Fruit fly (Drosophila melanogaster) whole organism, embryonic: ENCODE measurements around the gene twe.
A peak's percentile ranks its signal among the peaks of the same experiment; 100 is the strongest.

Experiments
- CG1024 ChIP-seq: fragments of 200-800 bp; sonication (Bioruptor generic); IDR thresholded peaks from 2 replicates; pipeline ENCODE4 v1.3.6; 2022; ENCODE audit warnings: missing biosample characterization, missing genetic modification characterization
- CG10274 ChIP-seq: fragments of 200-800 bp; sonication (Bioruptor generic); optimal IDR thresholded peaks from 3 replicates; lab custom pipeline; 2017; ENCODE audit warnings: missing biosample characterization, mild to moderate bottlenecking, missing genetic modification characterization
- CG30020 ChIP-seq: fragments of 200-800 bp; optimal IDR thresholded peaks from 2 replicates; lab custom pipeline; 2019; ENCODE audit warnings: missing biosample characterization, mild to moderate bottlenecking, missing genetic modification characterization, moderate library complexity
- CG3163 ChIP-seq: fragments of 200-800 bp; sonication (Bioruptor generic); optimal IDR thresholded peaks from 3 replicates; lab custom pipeline; 2016; ENCODE audit warnings: missing biosample characterization, missing genetic modification characterization
- CG7963 ChIP-seq: fragments of 200-800 bp; sonication (Bioruptor generic); IDR thresholded peaks from 3 replicates; pipeline ENCODE4 v1.3.6; 2022; ENCODE audit warnings: missing biosample characterization, missing genetic modification characterization; ENCODE audit not compliant: partially characterized antibody
- Doc2 ChIP-seq: fragments of 200-800 bp; sonication (Bioruptor generic); IDR thresholded peaks from 2 replicates; pipeline ENCODE4 v1.3.6; 2022; ENCODE audit warnings: missing biosample characterization, missing genetic modification characterization
- Nf-YA ChIP-seq: fragments of 200-800 bp; sonication (Bioruptor generic); IDR thresholded peaks from 2 replicates; pipeline ENCODE4 v1.3.6; 2022; ENCODE audit warnings: missing biosample characterization, missing genetic modification characterization
- az2 ChIP-seq: fragments of 200-800 bp; sonication (Bioruptor generic); optimal IDR thresholded peaks from 3 replicates; lab custom pipeline; 2016; ENCODE audit warnings: missing biosample characterization, missing genetic modification characterization
- chm ChIP-seq: fragments of 200-800 bp; sonication (Bioruptor generic); IDR thresholded peaks from 2 replicates; pipeline ENCODE4 v1.3.6; 2022; ENCODE audit warnings: missing biosample characterization, missing genetic modification characterization
- dan ChIP-seq: fragments of 200-800 bp; sonication (Bioruptor generic); IDR thresholded peaks from 2 replicates; pipeline ENCODE4 v1.3.6; 2022; ENCODE audit warnings: missing biosample characterization, missing genetic modification characterization
- fd3F ChIP-seq: fragments of 200-800 bp; sonication (Bioruptor generic); optimal IDR thresholded peaks from 2 replicates; lab custom pipeline; 2018; ENCODE audit warnings: missing biosample characterization, mild to moderate bottlenecking, missing genetic modification characterization, moderate library complexity
- hb ChIP-seq: fragments of 200-800 bp; sonication (Bioruptor generic); IDR thresholded peaks from 3 replicates; pipeline ENCODE4 v1.3.6; 2022; ENCODE audit warnings: missing biosample characterization, missing genetic modification characterization; ENCODE audit not compliant: partially characterized antibody
- phol ChIP-seq: fragments of 200-800 bp; sonication (Bioruptor generic); optimal IDR thresholded peaks from 3 replicates; lab custom pipeline; 2018; ENCODE audit warnings: missing biosample characterization, mild to moderate bottlenecking, missing genetic modification characterization, moderate library complexity
- ttk ChIP-seq: fragments of 200-800 bp; sonication (Bioruptor generic); IDR thresholded peaks from 2 replicates; pipeline ENCODE4 v2.1.2; 2022; ENCODE audit warnings: missing biosample characterization, missing genetic modification characterization

dm6 chr2L:16223981-16224380 lies 37.7 kb downstream of the twe start:
- TF ChIP-seq CG1024 (no peak), Nf-YA (GFP tag; lab: Robert Waterston, UW) (no peak), dan (no peak), ttk (GFP tag; lab: Robert Waterston, UW) (no peak), CG3163 (GFP tag; lab: Kevin White, UChicago) (no peak), CG7963 (GFP tag; lab: Robert Waterston, UW) (no peak), CG30020 (peak; percentile 66), Doc2 (GFP tag; lab: Robert Waterston, UW) (no peak), hb (no peak), phol (tag; lab: Kevin White, UChicago) (no peak), fd3F (no peak), chm (GFP tag; lab: Robert Waterston, UW) (no peak), CG10274 (GFP tag; lab: Kevin White, UChicago) (no peak), az2 (GFP tag; lab: Kevin White, UChicago) (no peak)
